Fruit fly (Drosophila melanogaster) whole organism, wandering third instar larva: Measurements from ENCODE around the gene TwdlK.

ENCODE experiments used
- Abd-B ChIP-seq: fragments of >200 bp; optimal IDR thresholded peaks from 2 replicates; lab custom pipeline; 2017; ENCODE audit warnings: missing biosample characterization, missing genetic modification characterization
- CG32264 ChIP-seq: fragments of 200-800 bp; sonication (Bioruptor generic); optimal IDR thresholded peaks from 2 replicates; lab custom pipeline; 2016; ENCODE audit warnings: missing biosample characterization, missing genetic modification characterization
- CG9705 ChIP-seq: fragments of 200-800 bp; sonication (Bioruptor generic); optimal IDR thresholded peaks from 2 replicates; lab custom pipeline; 2018; ENCODE audit warnings: missing biosample characterization, mild to moderate bottlenecking, missing genetic modification characterization
- CrebA ChIP-seq: fragments of 200-800 bp; sonication (Bioruptor generic); optimal IDR thresholded peaks from 2 replicates; lab custom pipeline; 2016; ENCODE audit warnings: missing biosample characterization, mild to moderate bottlenecking, missing genetic modification characterization, borderline replicate concordance
- Dfd ChIP-seq: fragments of >200 bp; optimal IDR thresholded peaks from 2 replicates; lab custom pipeline; 2017; ENCODE audit warnings: missing biosample characterization, missing genetic modification characterization
- Dif ChIP-seq: fragments of 200-275, 200-300 bp; sonication (Bioruptor generic); optimal IDR thresholded peaks from 2 replicates; lab custom pipeline; 2018; ENCODE audit warnings: missing biosample characterization, missing genetic modification characterization; ENCODE audit not compliant: partially characterized antibody
- GATAd ChIP-seq: sonication (Bioruptor generic); optimal IDR thresholded peaks from 2 replicates; lab custom pipeline; 2016; ENCODE audit warnings: missing biosample characterization, missing genetic modification characterization
- HLH106 ChIP-seq: fragments of 200-800 bp; optimal IDR thresholded peaks from 3 replicates; lab custom pipeline; 2019; ENCODE audit warnings: missing biosample characterization, mild to moderate bottlenecking, missing genetic modification characterization, moderate library complexity
- Hnf4 ChIP-seq: fragments of 200-800 bp; sonication (Bioruptor generic); optimal IDR thresholded peaks from 2 replicates; lab custom pipeline; 2016; ENCODE audit warnings: missing biosample characterization, mild to moderate bottlenecking, missing genetic modification characterization
- Hr78 ChIP-seq: fragments of >200 bp; optimal IDR thresholded peaks from 2 replicates; lab custom pipeline; 2017; ENCODE audit warnings: missing biosample characterization, missing genetic modification characterization
- Jra ChIP-seq: sonication (Bioruptor generic); optimal IDR thresholded peaks from 2 replicates; lab custom pipeline; 2016; ENCODE audit warnings: missing biosample characterization, missing genetic modification characterization
- Mio ChIP-seq: sonication (Bioruptor generic); optimal IDR thresholded peaks from 2 replicates; lab custom pipeline; 2016; ENCODE audit warnings: missing biosample characterization, missing genetic modification characterization
- Myc ChIP-seq: fragments of >200 bp; optimal IDR thresholded peaks from 2 replicates; lab custom pipeline; 2017
- N ChIP-seq: fragments of >200 bp; optimal IDR thresholded peaks from 2 replicates; lab custom pipeline; 2018; ENCODE audit warnings: missing biosample characterization, missing external identifiers, missing genetic modification characterization
- OdsH ChIP-seq: fragments of 200-800 bp; sonication (Bioruptor generic); optimal IDR thresholded peaks from 2 replicates; lab custom pipeline; 2016; ENCODE audit warnings: missing biosample characterization, mild to moderate bottlenecking, missing genetic modification characterization
- Rel ChIP-seq, 2 experiments: fragments of 200-800 bp; sonication (Bioruptor generic) in 1 of 2; optimal IDR thresholded peaks; 2 replicates in 1 of 2; 3 replicates in 1 of 2; lab custom pipeline; 2016 to 2019; ENCODE audit warnings: mild to moderate bottlenecking in 2 of 2, missing biosample characterization in 2 of 2, missing genetic modification characterization in 2 of 2, moderate library complexity in 1 of 2
- Sp1 ChIP-seq: fragments of 200-800 bp; sonication (Bioruptor generic); optimal IDR thresholded peaks from 3 replicates; lab custom pipeline; 2019; ENCODE audit warnings: missing biosample characterization, mild to moderate bottlenecking, missing genetic modification characterization, moderate library complexity
- Vsx2 ChIP-seq: fragments of 200-300, 225-300 bp; sonication (Bioruptor generic); optimal IDR thresholded peaks from 2 replicates; lab custom pipeline; 2018; ENCODE audit warnings: missing biosample characterization, missing genetic modification characterization; ENCODE audit not compliant: partially characterized antibody
- br ChIP-seq: fragments of 200-800 bp; sonication (Bioruptor generic); optimal IDR thresholded peaks from 2 replicates; lab custom pipeline; 2016; ENCODE audit warnings: missing biosample characterization, missing genetic modification characterization
- brk ChIP-seq: fragments of 200-800 bp; sonication (Bioruptor generic); optimal IDR thresholded peaks from 2 replicates; lab custom pipeline; 2016; ENCODE audit warnings: missing biosample characterization, mild to moderate bottlenecking, missing genetic modification characterization
- dl ChIP-seq, 2 experiments: fragments of 175-275, 200-275 bp in 1 of 2; fragments of 200-275 bp in 1 of 2; sonication (Bioruptor generic); optimal IDR thresholded peaks; lab custom pipeline; 2018; ENCODE audit warnings: mild to moderate bottlenecking in 2 of 2, missing biosample characterization in 2 of 2, missing genetic modification characterization in 2 of 2, moderate library complexity in 2 of 2; ENCODE audit not compliant: partially characterized antibody in 2 of 2, insufficient read depth in 1 of 2
- dmrt93B ChIP-seq: fragments of 200-800 bp; sonication (Bioruptor generic); optimal IDR thresholded peaks from 2 replicates; lab custom pipeline; 2018; ENCODE audit warnings: missing biosample characterization, mild to moderate bottlenecking, missing genetic modification characterization
- dsf ChIP-seq: sonication (Bioruptor generic); optimal IDR thresholded peaks from 2 replicates; lab custom pipeline; 2016; ENCODE audit warnings: missing biosample characterization, missing genetic modification characterization, borderline replicate concordance
- ey ChIP-seq: fragments of 200-800 bp; sonication (Bioruptor generic); optimal IDR thresholded peaks from 2 replicates; lab custom pipeline; 2016; ENCODE audit warnings: missing biosample characterization, missing genetic modification characterization
- h ChIP-seq: fragments of 200-800 bp; sonication (Bioruptor generic); optimal IDR thresholded peaks from 3 replicates; lab custom pipeline; 2016; ENCODE audit warnings: missing biosample characterization, mild to moderate bottlenecking, missing genetic modification characterization
- lola ChIP-seq: fragments of >200 bp; optimal IDR thresholded peaks from 2 replicates; lab custom pipeline; 2017; ENCODE audit warnings: missing biosample characterization, missing genetic modification characterization
- pan ChIP-seq: fragments of >200 bp; optimal IDR thresholded peaks from 2 replicates; lab custom pipeline; 2017
- psq ChIP-seq: fragments of 200-800 bp; sonication (Bioruptor generic); optimal IDR thresholded peaks from 3 replicates; lab custom pipeline; 2017; ENCODE audit warnings: missing biosample characterization, mild to moderate bottlenecking, missing genetic modification characterization, moderate library complexity
- rgr ChIP-seq: fragments of 200-800 bp; sonication (Bioruptor generic); optimal IDR thresholded peaks from 3 replicates; lab custom pipeline; 2016; ENCODE audit warnings: missing biosample characterization, mild to moderate bottlenecking, missing genetic modification characterization
- sage ChIP-seq: fragments of 200-800 bp; sonication (Bioruptor generic); optimal IDR thresholded peaks from 2 replicates; lab custom pipeline; 2016; ENCODE audit warnings: missing biosample characterization, mild to moderate bottlenecking, missing genetic modification characterization
- sv ChIP-seq: fragments of 200-800 bp; sonication (Bioruptor generic); optimal IDR thresholded peaks from 3 replicates; lab custom pipeline; 2016; ENCODE audit warnings: missing biosample characterization, missing genetic modification characterization
- usp ChIP-seq: fragments of >200 bp; optimal IDR thresholded peaks from 2 replicates; lab custom pipeline; 2017; ENCODE audit warnings: missing biosample characterization, missing genetic modification characterization
- woc ChIP-seq: sonication (Bioruptor generic); optimal IDR thresholded peaks from 2 replicates; lab custom pipeline; 2016; ENCODE audit warnings: missing biosample characterization, mild to moderate bottlenecking, missing genetic modification characterization

The TwdlK gene

dm6 chr3R:26639503-26640075 is 11.1 kb upstream of the TwdlK start, which contains the start of gene TwdlD:
Gene TwdlD, plus strand, starts transcription at chr3R:26640025.
- TF ChIP-seq rgr (GFP tag; lab: Kevin White, UChicago), result no peak
- TF ChIP-seq CG32264 (GFP tag; lab: Kevin White, UChicago), result no peak
- no peak for TF ChIP-seq CG9705 (GFP tag; lab: Kevin White, UChicago)
- TF ChIP-seq h (GFP tag; lab: Kevin White, UChicago), result no peak
- TF ChIP-seq OdsH (GFP tag; lab: Kevin White, UChicago), result no peak
- TF ChIP-seq Hr78 (GFP tag; lab: Kevin White, UChicago), result no peak
- no peak for TF ChIP-seq dsf (GFP tag; lab: Kevin White, UChicago)
- TF ChIP-seq Vsx2 (GFP tag; lab: Kevin White, UChicago), result no peak
- TF ChIP-seq psq (GFP tag; lab: Kevin White, UChicago), result no peak
- no peak for TF ChIP-seq Abd-B (GFP tag; lab: Kevin White, UChicago)
- TF ChIP-seq Hnf4, result no peak
- TF ChIP-seq, all 38 proteins: peak for 0

- TF ChIP-seq Dfd, result no peak
- no peak for TF ChIP-seq Vsx2 (GFP tag; lab: Kevin White, UChicago)
- no peak for TF ChIP-seq Abd-B (GFP tag; lab: Kevin White, UChicago)
Observed at dm6 chr3R:26636388-26636787, 7.9 kb upstream of the TwdlK start, which contains the start of gene TwdlS. Gene TwdlS, plus strand, starts transcription at chr3R:26636688.

DNA sequence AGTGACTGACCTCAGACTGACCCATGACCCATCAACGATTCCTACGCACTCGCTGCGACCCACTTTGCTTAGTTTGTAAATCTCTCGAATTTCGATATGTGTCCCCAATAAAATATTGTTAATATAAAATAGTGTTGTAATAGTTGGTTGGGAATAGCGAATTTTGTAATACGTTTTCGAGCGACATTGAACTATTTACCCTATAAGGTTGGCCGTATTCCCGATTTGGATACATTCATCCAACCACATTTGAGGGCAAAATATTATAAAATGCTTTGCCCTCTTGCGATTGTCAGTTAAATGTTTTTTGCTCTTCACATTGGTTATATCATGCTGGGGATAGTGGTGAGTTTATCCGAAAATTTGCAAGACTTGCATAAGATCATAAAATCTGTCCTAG is 6.1 kb upstream of the TwdlK start, which contains the start of gene TwdlR:
Gene TwdlR, plus strand, starts transcription at position 301 of the 400 bp plus-strand sequence.
- TF ChIP-seq dl (GFP tag; optimal IDR thresholded peaks at IDR 0.05; lab: Kevin White, UChicago; ENCODE audit: insufficient read depth in 1 of 2, partially characterized antibody in 2 of 2) (no peak), Dif (GFP tag; lab: Kevin White, UChicago) (no peak), dmrt93B (no peak), N (GFP tag; lab: Kevin White, UChicago) (no peak), br (GFP tag; lab: Kevin White, UChicago) (no peak), Dfd (no peak), GATAd (GFP tag; lab: Kevin White, UChicago) (no peak), woc (no peak)
- TF ChIP-seq, all 38 proteins: peak for 0

DNA sequence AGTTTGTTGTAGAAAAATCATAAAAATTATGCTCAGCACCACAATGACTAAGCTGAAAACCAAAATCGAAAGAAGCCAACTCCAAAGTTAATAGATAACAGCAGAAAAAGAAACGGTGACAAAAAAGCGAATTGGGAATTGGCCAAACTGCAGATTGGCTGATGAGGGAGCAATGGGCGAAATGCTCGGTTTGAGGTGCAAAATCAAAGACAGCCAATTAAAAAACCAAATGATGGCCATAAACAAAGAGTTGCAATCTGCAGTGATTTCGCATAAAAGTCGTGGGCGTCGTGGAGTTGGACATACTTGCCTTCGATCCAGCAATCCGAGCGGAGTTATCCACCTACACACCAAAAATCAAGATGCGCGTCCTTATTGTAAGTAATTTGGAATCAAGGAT is 4.9 kb upstream of the TwdlK start, which contains the start of gene TwdlH:
Gene TwdlH, plus strand, starts transcription at position 301 of the 400 bp plus-strand sequence.
- TF ChIP-seq dl (GFP tag; optimal IDR thresholded peaks at IDR 0.05; lab: Kevin White, UChicago; ENCODE audit: insufficient read depth in 1 of 2, partially characterized antibody in 2 of 2) (no peak), Rel (GFP tag; optimal IDR thresholded peaks at IDR 0.05; lab: Kevin White, UChicago) (no peak), Rel (tag; optimal IDR thresholded peaks at IDR 0.05; lab: Kevin White, UChicago) (no peak), lola (GFP tag; lab: Kevin White, UChicago) (no peak), rgr (GFP tag; lab: Kevin White, UChicago) (no peak), CG32264 (GFP tag; lab: Kevin White, UChicago) (no peak), Myc (lab: Kevin White, UChicago) (no peak), sage (GFP tag; lab: Kevin White, UChicago) (no peak), Jra (GFP tag; lab: Kevin White, UChicago) (no peak), psq (GFP tag; lab: Kevin White, UChicago) (no peak), ey (GFP tag; lab: Kevin White, UChicago) (no peak), Mio (GFP tag; lab: Kevin White, UChicago) (no peak), Sp1 (GFP tag; lab: Kevin White, UChicago) (no peak), N (GFP tag; lab: Kevin White, UChicago) (no peak), usp (GFP tag; lab: Kevin White, UChicago) (no peak), CG9705 (GFP tag; lab: Kevin White, UChicago) (no peak), CrebA (GFP tag; lab: Kevin White, UChicago) (no peak), pan (lab: Kevin White, UChicago) (no peak)

dm6 chr3R:26633010-26633409 is 4.5 kb upstream of the TwdlK start:
- TF ChIP-seq CG9705 (GFP tag; lab: Kevin White, UChicago), result no peak
- no peak for TF ChIP-seq HLH106 (tag; lab: Kevin White, UChicago)
- TF ChIP-seq N (GFP tag; lab: Kevin White, UChicago), result no peak
- no peak for TF ChIP-seq lola (GFP tag; lab: Kevin White, UChicago)
- no peak for TF ChIP-seq Vsx2 (GFP tag; lab: Kevin White, UChicago)
- TF ChIP-seq ey (GFP tag; lab: Kevin White, UChicago), result no peak
- TF ChIP-seq CG32264 (GFP tag; lab: Kevin White, UChicago), result no peak
- no peak for TF ChIP-seq Sp1 (GFP tag; lab: Kevin White, UChicago)
- TF ChIP-seq dl (GFP tag; optimal IDR thresholded peaks at IDR 0.05; lab: Kevin White, UChicago; ENCODE audit: insufficient read depth in 1 of 2, partially characterized antibody in 2 of 2), result no peak
- no peak for TF ChIP-seq h (GFP tag; lab: Kevin White, UChicago)
- TF ChIP-seq usp (GFP tag; lab: Kevin White, UChicago), result no peak
- no peak for TF ChIP-seq dsf (GFP tag; lab: Kevin White, UChicago)
- TF ChIP-seq Dif (GFP tag; lab: Kevin White, UChicago), result no peak
- TF ChIP-seq sv (GFP tag; lab: Kevin White, UChicago), result no peak
- no peak for TF ChIP-seq woc
- TF ChIP-seq Hnf4, result no peak
- no peak for TF ChIP-seq Dfd
- no peak for TF ChIP-seq brk (GFP tag; lab: Kevin White, UChicago)
- TF ChIP-seq pan (lab: Kevin White, UChicago), result no peak
